Fruit fly (Drosophila melanogaster) whole organism: ENCODE data around the gene lwr.

ENCODE experiments used
- CG8478 ChIP-seq: fragments of >200 bp; optimal IDR thresholded peaks from 2 replicates; lab custom pipeline; 2018; ENCODE audit warnings: inconsistent platforms
- Dll ChIP-seq: fragments of >200 bp; optimal IDR thresholded peaks from 2 replicates; lab custom pipeline; 2017
- EcR ChIP-seq, 2 experiments: fragments of >200 bp; optimal IDR thresholded peaks; 2 replicates each; lab custom pipeline; 2017; ENCODE audit warnings: missing biosample characterization in 2 of 2, missing genetic modification characterization in 2 of 2, missing genetic modification reagents in 2 of 2
- pan ChIP-seq: fragments of >200 bp; optimal IDR thresholded peaks from 2 replicates; lab custom pipeline; 2017
- psq ChIP-seq: fragments of >200 bp; optimal IDR thresholded peaks from 2 replicates; lab custom pipeline; 2017
- usp ChIP-seq: fragments of >200 bp; optimal IDR thresholded peaks from 2 replicates; lab custom pipeline; 2017; ENCODE audit warnings: missing biosample characterization, missing genetic modification characterization, mixed read lengths

lwr gene

DNA sequence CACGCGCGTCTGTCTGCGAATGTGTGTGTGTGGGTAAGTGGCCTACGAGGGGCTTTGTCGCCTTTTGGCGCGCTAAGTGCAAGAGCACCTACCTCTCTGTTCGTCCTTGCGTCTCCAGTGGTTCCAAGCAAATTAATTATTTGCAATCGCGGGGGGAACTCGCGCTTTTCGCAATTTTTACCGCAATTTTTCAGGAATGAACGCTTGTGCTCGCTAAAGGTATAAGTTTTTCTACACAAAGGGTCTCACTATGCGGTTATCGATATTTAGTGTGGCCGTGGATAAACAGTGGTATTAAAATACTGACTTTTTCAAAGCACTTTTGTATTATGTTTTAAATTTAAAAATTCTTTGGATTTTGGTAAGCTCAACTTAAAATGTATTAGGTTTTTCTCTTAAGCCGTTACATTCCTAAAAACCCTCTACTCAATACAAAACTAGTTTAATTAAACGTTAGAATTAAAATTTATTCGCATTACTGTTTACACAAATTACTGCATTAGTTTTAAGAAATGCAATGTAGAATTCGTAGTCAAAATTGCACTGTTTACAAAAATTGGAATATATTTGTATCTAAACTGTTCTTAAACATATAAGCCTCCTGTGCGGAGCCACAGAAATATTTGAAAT lies at the start of gene lwr:
lwr (minus strand) TSS at position 243 of the 630 bp plus-strand sequence.
- no peak for TF ChIP-seq pan (lab: Kevin White, UChicago)
- TF ChIP-seq psq (lab: Kevin White, UChicago): no peak
- no peak for TF ChIP-seq EcR (GFP tag; optimal IDR thresholded peaks at IDR 0.05; lab: Kevin White, UChicago)
- TF ChIP-seq CG8478 (lab: Kevin White, UChicago): no peak
- no peak for TF ChIP-seq Dll (lab: Kevin White, UChicago)
- no peak for TF ChIP-seq usp (GFP tag; lab: Kevin White, UChicago)

dm6 chr2L:591511-591910 lies 49.1 kb upstream of the lwr start:
- TF ChIP-seq EcR (GFP tag; optimal IDR thresholded peaks at IDR 0.05; lab: Kevin White, UChicago) (no peak), CG8478 (lab: Kevin White, UChicago) (no peak), psq (lab: Kevin White, UChicago) (no peak), usp (GFP tag; lab: Kevin White, UChicago) (no peak), pan (lab: Kevin White, UChicago) (no peak), Dll (lab: Kevin White, UChicago) (no peak)

DNA sequence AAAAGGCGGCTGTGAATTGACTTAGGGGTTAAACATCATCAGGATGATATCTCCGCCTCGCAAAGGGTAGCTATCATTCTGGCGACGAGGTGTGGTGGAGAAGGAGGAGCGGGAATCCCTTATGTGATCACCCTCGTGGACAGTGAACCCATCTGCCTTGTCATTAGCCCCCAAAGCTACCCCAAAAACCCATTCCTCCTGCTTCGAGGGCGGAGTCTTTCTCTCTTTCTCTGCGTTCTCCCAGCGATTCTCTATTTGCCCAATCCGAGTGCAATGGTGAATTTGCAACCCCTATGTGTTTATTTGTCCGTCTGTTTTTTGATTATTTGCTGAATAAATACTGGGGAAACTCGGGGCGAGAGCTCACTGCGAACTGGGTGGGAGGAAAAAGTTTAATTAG lies 42.9 kb upstream of the lwr start:
- TF ChIP-seq usp (GFP tag; lab: Kevin White, UChicago) (no peak), Dll (lab: Kevin White, UChicago) (no peak), CG8478 (lab: Kevin White, UChicago) (no peak), EcR (GFP tag; optimal IDR thresholded peaks at IDR 0.05; lab: Kevin White, UChicago) (no peak), pan (lab: Kevin White, UChicago) (no peak), psq (lab: Kevin White, UChicago) (no peak)

DNA sequence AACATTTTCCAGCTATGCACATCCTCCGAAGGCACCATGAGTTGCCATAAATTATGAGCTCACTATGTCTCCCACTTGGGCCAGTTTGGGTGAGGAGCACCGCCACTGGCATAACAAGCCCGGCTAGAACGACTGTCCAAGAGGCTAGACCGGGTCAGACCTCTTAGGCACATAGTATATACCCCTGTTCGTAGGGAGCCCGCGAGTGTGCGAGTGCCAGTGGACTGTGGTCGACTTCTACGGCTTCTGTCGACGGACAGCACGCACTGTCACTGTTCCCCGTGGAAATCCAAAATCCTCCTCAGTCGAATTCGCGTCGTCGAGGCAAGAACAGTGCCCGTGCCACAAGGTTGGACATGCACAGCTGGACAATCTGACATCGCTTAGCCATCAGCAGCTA lies 34.8 kb upstream of the lwr start, which contains the start of gene Pph13:
Pph13 (plus strand) TSS at position 301 of the 400 bp plus-strand sequence.
- TF ChIP-seq EcR (GFP tag; optimal IDR thresholded peaks at IDR 0.05; lab: Kevin White, UChicago) (no peak), psq (lab: Kevin White, UChicago) (no peak), pan (lab: Kevin White, UChicago) (no peak), usp (GFP tag; lab: Kevin White, UChicago) (no peak), Dll (lab: Kevin White, UChicago) (no peak), CG8478 (lab: Kevin White, UChicago) (no peak)

- TF ChIP-seq EcR (GFP tag; optimal IDR thresholded peaks at IDR 0.05; lab: Kevin White, UChicago): no peak
- no peak for TF ChIP-seq pan (lab: Kevin White, UChicago)
- TF ChIP-seq psq (lab: Kevin White, UChicago): no peak
- no peak for TF ChIP-seq Dll (lab: Kevin White, UChicago)
- no peak for TF ChIP-seq usp (GFP tag; lab: Kevin White, UChicago)
- no peak for TF ChIP-seq CG8478 (lab: Kevin White, UChicago)
Observed at dm6 chr2L:576559-577184, 34.3 kb upstream of the lwr start, which contains the start of gene Ptth. TSS of gene Ptth (minus strand) at chr2L:576896.

- no peak for TF ChIP-seq psq (lab: Kevin White, UChicago)
- no peak for TF ChIP-seq EcR (GFP tag; optimal IDR thresholded peaks at IDR 0.05; lab: Kevin White, UChicago)
- TF ChIP-seq pan (lab: Kevin White, UChicago): no peak
- TF ChIP-seq usp (GFP tag; lab: Kevin White, UChicago): no peak
- no peak for TF ChIP-seq CG8478 (lab: Kevin White, UChicago)
Observed at dm6 chr2L:574226-574625, 31.8 kb upstream of the lwr start, which contains the start of the genes Ipk2 and cold. TSS of gene Ipk2 (minus strand) at chr2L:574264. TSS of gene cold (plus strand) at chr2L:574291.

DNA sequence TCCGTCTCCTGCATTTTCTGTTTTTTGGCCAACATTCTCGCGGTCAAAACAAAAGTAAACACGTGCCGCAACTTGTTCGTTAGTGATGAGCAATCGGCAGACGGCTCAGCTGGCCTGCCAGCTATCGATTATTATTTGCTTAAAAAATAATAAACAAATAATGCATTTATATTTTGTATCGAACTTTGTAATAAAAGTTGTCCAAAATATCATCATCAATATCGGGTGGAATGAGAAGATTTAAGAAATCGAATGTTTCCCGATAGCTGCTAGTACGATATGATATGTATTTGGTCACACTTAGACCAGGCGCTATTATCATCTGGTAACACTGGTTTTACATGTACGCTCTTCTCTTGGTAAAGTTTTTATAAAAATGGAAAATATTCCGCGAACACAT lies 25.6 kb upstream of the lwr start, which contains the start of the genes Nle and Sf3b1:
Nle (minus strand) TSS at position 92 of the 400 bp plus-strand sequence.
Sf3b1 (plus strand) TSS at position 311 of the 400 bp plus-strand sequence.
- TF ChIP-seq psq (lab: Kevin White, UChicago): no peak
- TF ChIP-seq Dll (lab: Kevin White, UChicago): no peak
- TF ChIP-seq pan (lab: Kevin White, UChicago): no peak
- no peak for TF ChIP-seq usp (GFP tag; lab: Kevin White, UChicago)
- TF ChIP-seq EcR (GFP tag; optimal IDR thresholded peaks at IDR 0.05; lab: Kevin White, UChicago): no peak
- no peak for TF ChIP-seq CG8478 (lab: Kevin White, UChicago)

DNA sequence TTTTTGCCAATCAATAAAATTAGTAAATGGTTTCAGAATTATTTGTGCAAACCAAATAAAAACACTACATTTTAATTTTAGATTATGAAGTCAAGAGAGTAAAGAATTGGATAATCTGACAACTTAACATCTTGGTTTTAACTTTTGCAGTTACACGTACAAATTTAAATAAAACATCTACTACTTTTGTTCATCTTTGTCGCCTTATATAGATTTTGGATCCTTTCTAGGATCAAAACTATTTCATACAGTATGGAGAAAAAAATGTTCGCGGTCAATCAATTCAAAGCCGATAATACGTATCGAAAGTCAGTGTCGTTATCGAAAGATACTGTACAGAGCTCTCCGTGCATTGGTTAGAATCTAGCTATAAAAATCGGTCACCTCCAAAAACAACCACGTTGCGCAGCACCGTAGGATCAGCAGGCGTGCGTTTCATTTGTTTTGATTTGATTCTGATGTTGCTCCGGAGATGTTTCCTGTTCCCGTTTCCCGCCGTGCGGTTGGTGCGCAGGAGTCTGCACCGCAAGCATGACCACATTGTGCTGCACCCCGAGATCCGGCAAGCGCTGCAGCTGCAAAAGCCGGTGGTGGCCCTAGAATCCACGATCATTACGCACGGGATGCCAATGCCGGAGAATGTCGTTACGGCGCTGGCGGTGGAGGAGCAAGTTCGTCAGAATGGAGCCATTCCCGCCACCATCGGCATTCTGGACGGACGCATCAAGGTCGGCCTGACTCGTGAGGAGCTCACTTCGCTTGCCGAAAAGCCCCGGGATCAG lies 21.6 kb upstream of the lwr start, which contains the start of the genes uncNacbeta and CG2794:
uncNacbeta (minus strand) TSS at position 51 of the 782 bp plus-strand sequence.
CG2794 (plus strand) TSS at position 395 of the 782 bp plus-strand sequence.
- no peak for TF ChIP-seq Dll (lab: Kevin White, UChicago)
- TF ChIP-seq EcR (GFP tag; optimal IDR thresholded peaks at IDR 0.05; lab: Kevin White, UChicago): no peak
- TF ChIP-seq psq (lab: Kevin White, UChicago): no peak
- no peak for TF ChIP-seq pan (lab: Kevin White, UChicago)
- TF ChIP-seq usp (GFP tag; lab: Kevin White, UChicago): no peak
- TF ChIP-seq CG8478 (lab: Kevin White, UChicago): no peak

- TF ChIP-seq usp (GFP tag; lab: Kevin White, UChicago): no peak
- no peak for TF ChIP-seq CG8478 (lab: Kevin White, UChicago)
- no peak for TF ChIP-seq Dll (lab: Kevin White, UChicago)
- TF ChIP-seq EcR (GFP tag; optimal IDR thresholded peaks at IDR 0.05; lab: Kevin White, UChicago): no peak
- no peak for TF ChIP-seq psq (lab: Kevin White, UChicago)
- no peak for TF ChIP-seq pan (lab: Kevin White, UChicago)
Observed at dm6 chr2L:563314-563713, 20.9 kb upstream of the lwr start.
